Worm (Caenorhabditis elegans) whole organism, L4/young adult: Measurements from ENCODE around the gene lact-6.

ENCODE experiments used
- W03F9.2 ChIP-seq: fragments of 150-350 bp; optimal IDR thresholded peaks from 2 replicates; lab custom pipeline; 2014; ENCODE audit warnings: missing biosample characterization, missing genetic modification characterization
- dao-5 ChIP-seq: sonication (generic microtip); optimal IDR thresholded peaks from 2 replicates; lab custom pipeline; 2016; ENCODE audit warnings: missing genotype, missing genetic modification characterization, moderate library complexity, missing compliant biosample characterization
- him-1 ChIP-seq: sonication (generic microtip); optimal IDR thresholded peaks from 2 replicates; lab custom pipeline; 2016; ENCODE audit warnings: missing genotype, missing genetic modification reagents, missing genetic modification characterization, missing compliant biosample characterization

DNA sequence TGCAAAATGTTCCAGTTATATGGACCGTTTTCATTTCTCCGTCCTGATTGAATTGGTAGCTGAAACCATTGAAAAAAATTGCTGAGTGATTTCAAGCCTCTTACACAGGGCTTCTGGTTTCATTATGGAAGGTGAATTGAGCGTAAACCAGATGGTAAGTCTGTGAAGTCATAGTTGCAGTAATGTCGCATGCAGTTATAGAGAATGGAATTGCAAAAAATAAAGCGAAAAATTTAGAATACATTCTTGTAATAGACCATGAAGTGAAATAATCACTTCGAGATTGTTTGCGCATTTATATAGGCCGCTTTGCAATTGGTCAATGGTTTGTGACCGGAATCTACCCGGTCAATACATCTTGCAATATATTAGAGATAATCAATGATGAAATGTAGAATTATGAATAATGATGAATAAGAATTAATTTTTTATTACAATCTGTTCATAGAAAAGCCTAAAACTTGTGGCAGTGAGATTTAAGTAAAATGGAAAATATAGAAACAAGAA, 39.0 kb upstream of the lact-6 start, which contains the start of gene F11E6.4:
- no peak for TF ChIP-seq him-1 (tag; lab: Kevin White, UChicago)
- no peak for TF ChIP-seq dao-5
- no peak for TF ChIP-seq W03F9.2
